Fruit fly (Drosophila melanogaster) Kc167 (cell line): Measurements from ENCODE around the gene CG10237.

Experiments
- Myc ChIP-seq: fragments of >200 bp; optimal IDR thresholded peaks from 2 replicates; lab custom pipeline; 2017; ENCODE audit warnings: missing external identifiers
- Sin3A ChIP-seq: fragments of >200 bp; optimal IDR thresholded peaks from 2 replicates; lab custom pipeline; 2018; ENCODE audit warnings: missing external identifiers
- h ChIP-seq: fragments of >200 bp; optimal IDR thresholded peaks from 3 replicates; lab custom pipeline; 2018; ENCODE audit warnings: missing external identifiers
- insv ChIP-seq: fragments of >200 bp; optimal IDR thresholded peaks from 3 replicates; lab custom pipeline; 2018; ENCODE audit warnings: missing external identifiers
- psq ChIP-seq: fragments of >200 bp; optimal IDR thresholded peaks from 2 replicates; lab custom pipeline; 2017; ENCODE audit warnings: missing external identifiers
- ttk ChIP-seq: sonication (Bioruptor generic); optimal IDR thresholded peaks from 2 replicates; lab custom pipeline; 2017; ENCODE audit warnings: missing external identifiers

Gene CG10237

DNA sequence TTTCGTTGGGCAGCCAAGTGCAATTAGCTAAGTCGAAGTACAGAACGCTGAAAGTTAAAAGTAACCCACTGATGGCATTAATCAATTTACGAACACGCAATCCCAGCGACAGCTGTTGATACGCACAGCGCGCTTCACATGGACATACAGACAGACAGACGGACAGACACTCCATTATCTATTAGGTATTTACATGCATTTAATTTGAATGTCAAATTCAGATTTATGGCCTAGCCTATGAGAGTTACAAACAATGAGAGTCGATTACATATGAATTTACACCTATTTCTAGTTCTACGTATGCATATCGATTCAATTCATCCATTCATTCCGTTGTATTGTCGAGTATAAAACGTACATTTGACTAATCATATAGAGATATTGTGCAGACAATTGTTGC is at the start of gene CG10237:
Gene CG10237 (minus strand): TSS at position 101 of the 400 bp plus-strand sequence.
- no peak for TF ChIP-seq Sin3A (lab: Kevin White, UChicago)
- TF ChIP-seq Myc, result no peak
- TF ChIP-seq psq (lab: Kevin White, UChicago), result no peak
- TF ChIP-seq ttk (lab: Kevin White, UChicago), result no peak
- no peak for TF ChIP-seq h
- TF ChIP-seq insv (lab: Kevin White, UChicago), result no peak

DNA sequence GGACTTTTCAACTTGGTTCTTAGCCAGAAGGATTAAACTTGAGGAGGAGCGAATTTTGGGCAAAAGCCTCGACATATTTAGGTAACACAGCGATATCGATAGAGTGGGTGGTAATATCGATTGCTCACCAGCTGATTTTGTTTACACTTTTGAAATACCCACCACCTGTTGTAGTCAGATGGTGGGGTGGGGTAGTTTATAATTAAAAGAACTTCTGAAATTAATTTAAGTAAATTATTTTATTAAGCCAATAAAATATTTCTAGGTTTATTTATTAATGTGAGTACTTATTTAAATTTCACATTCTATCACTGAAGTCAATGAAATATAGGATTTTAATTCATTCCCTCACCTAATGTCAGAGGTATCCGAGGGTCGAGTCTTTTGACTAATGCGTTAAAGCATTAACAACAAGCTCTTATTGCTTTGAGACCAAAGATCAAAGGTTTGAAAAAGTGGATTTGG is 47.5 kb upstream of the CG10237 start, which contains the start of the genes CG10194 and CG18094:
Gene CG10194 (minus strand): TSS at position 108 of the 465 bp plus-strand sequence.
Gene CG18094 (plus strand): TSS at position 266 of the 465 bp plus-strand sequence.
- no peak for TF ChIP-seq Myc
- TF ChIP-seq ttk (lab: Kevin White, UChicago), result no peak
- TF ChIP-seq psq (lab: Kevin White, UChicago), result no peak
- TF ChIP-seq Sin3A (lab: Kevin White, UChicago), result no peak
- no peak for TF ChIP-seq insv (lab: Kevin White, UChicago)
- no peak for TF ChIP-seq h

DNA sequence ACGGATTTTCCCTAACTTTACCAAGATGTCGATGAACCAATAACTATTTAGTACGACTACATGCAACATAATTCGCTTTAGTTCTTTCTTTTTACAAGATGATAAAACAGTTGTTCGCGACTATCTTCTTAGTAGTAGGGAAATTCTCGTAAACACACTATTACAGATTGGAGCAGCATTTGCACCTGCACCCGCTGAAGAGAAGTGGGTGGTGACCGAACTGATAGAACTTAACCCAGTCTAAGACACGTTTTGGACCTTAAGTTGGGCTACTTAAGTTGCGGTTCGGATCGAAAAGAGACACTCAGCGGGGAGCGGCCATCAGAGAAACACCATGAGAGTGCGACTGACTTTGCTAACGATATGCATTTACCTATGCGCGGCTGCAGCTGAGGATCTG is 44.7 kb upstream of the CG10237 start, which contains the start of gene CG13083:
Gene CG13083 (plus strand): TSS at position 301 of the 400 bp plus-strand sequence.
- TF ChIP-seq psq (lab: Kevin White, UChicago), result no peak
- no peak for TF ChIP-seq Sin3A (lab: Kevin White, UChicago)
- no peak for TF ChIP-seq ttk (lab: Kevin White, UChicago)
- TF ChIP-seq h, result no peak
- TF ChIP-seq insv (lab: Kevin White, UChicago), result no peak
- no peak for TF ChIP-seq Myc

DNA sequence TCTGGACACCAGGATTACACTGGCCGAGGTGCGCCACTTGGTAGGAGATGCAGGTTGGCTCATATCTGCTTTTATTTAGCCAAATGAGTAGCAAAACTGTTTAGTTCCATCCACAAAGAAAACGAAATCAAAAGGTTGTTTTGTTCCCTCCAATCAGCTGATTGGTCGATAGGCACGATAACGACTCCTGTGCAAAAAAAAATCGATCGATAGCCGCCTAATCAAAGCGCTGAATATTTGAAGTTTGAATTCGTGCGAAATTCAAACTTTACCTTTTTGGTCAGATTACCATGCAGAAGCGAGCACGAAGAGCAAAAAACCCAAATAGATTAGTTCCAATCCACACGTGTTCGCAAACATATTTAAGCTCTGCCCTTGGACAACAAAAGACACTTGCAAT is 42.0 kb upstream of the CG10237 start, which contains the start of the genes CG10195 and CG13084:
Gene CG10195 (minus strand): TSS at position 167 of the 400 bp plus-strand sequence.
Gene CG13084 (plus strand): TSS at position 392 of the 400 bp plus-strand sequence.
- no peak for TF ChIP-seq Myc
- no peak for TF ChIP-seq ttk (lab: Kevin White, UChicago)
- TF ChIP-seq Sin3A (lab: Kevin White, UChicago), result no peak
- TF ChIP-seq h, result no peak
- no peak for TF ChIP-seq psq (lab: Kevin White, UChicago)
- no peak for TF ChIP-seq insv (lab: Kevin White, UChicago)

DNA sequence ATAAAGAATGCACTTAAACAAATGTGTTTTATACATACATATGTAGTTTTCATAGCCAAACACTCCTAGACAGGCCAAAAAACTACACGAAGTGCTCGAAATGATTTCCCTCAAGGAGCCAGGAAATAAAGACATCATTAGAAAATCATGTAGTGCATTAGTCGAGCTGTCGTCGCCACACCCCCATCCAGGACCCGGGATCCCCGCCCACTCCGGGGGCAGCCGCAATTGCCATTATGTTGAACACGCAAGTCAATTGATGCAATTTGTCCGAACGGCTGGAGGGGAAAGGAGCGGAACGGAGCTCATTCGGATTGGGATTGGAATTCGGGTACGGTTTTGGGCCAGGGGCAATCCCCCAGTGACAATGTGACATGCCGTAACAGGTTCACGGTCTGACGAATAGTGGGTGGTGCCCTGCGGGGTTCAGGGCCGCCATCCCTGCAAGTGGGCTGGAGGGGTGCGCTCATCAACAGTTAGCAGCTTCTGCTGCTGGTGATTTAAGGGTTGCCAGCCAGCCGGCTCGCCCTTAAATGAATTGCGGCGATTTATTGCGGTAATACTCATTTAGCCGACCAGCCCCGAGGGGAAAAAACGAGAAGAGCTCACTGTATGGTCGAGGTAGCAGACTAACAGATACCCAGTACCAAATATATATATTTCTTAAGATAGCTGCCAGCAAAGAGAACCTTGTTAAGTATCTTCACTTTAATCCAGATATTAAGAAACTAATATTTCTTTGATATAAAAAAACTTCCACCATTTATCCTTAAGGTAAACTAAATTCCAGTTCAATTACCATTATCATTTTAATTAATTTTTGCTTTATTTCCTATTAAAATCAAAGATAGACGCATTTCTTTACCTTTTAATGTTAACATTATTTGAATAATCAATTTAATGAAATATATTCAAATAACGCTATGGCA is 38.1 kb upstream of the CG10237 start:
- TF ChIP-seq ttk (lab: Kevin White, UChicago) (no peak), insv (lab: Kevin White, UChicago) (no peak), Myc (no peak), h (no peak), Sin3A (lab: Kevin White, UChicago) (no peak), psq (lab: Kevin White, UChicago) (no peak)

DNA sequence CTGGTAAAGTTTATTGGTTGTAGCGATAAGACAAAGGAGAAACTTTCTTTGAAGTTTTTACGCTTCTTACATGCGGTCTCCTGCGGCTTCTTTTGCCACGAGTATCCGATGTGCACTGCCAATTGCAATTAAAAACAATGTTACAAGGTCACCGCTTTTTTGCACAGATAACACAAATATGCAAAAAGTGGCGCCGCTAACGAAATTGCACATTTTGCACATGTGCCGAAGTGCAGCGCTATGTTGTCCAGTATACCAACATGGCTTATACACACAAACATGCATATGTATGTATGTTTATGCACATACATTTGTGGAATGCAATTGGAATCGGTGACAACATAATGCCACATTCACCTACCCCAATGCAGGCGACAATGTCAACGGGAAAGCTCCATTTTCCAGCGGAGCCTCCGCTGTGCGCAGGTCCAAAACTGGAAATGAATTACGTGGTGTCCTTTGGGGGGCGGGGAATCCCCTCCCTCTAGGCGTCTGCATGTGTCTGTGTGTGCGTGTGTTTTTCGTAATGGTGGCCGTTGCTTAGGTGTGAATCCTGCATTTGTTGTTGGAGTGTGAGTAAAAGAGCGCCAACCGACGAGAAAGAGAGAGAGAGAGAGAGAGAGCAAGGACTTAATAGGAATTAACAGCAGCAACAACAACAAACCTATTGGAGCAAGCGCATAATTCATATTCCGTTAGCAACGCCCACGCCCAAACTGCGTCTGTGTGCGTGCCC is 36.9 kb upstream of the CG10237 start:
- no peak for TF ChIP-seq h
- no peak for TF ChIP-seq Myc
- TF ChIP-seq Sin3A (lab: Kevin White, UChicago), result no peak
- no peak for TF ChIP-seq psq (lab: Kevin White, UChicago)
- TF ChIP-seq ttk (lab: Kevin White, UChicago), result no peak
- no peak for TF ChIP-seq insv (lab: Kevin White, UChicago)

DNA sequence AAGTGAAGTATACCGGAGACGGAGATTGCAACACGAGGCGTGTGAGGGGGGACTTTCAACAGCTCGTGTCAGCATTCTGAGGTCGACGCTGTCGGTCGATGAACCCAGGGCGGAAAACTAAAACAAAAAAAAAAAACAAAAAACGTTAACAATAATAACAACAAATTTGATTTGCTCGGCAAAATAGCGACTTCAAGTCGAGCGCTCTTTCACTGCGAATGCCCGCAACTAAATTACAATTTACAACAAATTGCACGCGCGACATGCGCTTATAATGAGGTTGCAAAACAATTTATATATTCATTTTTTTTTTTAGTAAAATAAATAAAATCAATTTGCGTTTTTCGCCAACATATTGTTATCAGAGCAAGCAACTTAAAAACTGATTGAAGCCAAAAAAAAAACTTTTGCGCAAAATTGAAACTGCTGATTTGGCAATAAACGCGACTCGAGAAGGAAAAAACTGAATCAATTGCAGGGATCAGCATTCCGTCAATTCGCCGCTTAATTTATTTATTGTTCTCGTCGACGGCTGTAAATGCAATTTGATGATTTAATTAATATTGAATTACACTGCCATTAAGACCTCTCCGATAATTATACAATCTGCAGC is 31.0 kb upstream of the CG10237 start:
- TF ChIP-seq Myc (no peak), ttk (lab: Kevin White, UChicago) (no peak), h (no peak), Sin3A (lab: Kevin White, UChicago) (no peak), psq (lab: Kevin White, UChicago) (no peak), insv (lab: Kevin White, UChicago) (no peak)

DNA sequence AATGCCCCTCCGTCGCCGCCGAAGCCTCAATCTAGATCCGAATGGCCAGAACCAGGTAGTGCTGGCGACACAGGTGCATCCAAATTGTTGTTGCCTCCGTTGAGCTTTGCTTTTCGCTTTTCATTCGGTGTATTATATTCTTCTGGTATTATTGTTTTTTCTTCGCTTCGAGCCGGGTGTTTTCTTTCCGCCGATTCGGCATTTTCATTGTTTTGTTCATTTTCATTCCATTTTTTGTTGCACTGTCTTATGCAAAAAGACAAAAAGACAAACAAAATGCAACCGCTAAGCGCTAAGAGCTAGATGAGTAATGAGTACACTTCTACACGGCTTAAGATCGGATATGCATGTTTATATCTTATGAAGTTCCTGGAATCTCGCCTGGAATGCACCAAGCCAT is 29.7 kb upstream of the CG10237 start:
- TF ChIP-seq Sin3A (lab: Kevin White, UChicago) (no peak), psq (lab: Kevin White, UChicago) (no peak), insv (lab: Kevin White, UChicago) (no peak), ttk (lab: Kevin White, UChicago) (no peak), Myc (no peak), h (no peak)

DNA sequence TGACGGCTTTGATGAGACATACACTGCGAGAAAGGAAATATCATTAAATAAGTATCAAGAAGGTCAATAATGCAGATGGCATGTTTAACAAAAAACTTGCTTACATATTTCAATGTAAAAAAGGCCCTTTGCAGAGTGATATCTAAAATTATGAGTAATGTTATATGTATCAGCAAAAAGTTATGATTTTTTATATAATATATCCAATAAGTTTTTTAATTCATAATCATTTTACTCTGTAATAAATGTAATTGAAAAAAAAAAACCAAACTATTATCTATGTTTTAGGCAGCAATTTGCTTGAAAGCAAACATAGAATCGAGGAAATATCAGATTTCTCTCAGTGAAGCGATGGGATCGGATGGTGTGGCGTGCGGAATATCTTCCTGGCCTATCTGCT is 27.2 kb upstream of the CG10237 start:
- no peak for TF ChIP-seq psq (lab: Kevin White, UChicago)
- TF ChIP-seq Myc, result no peak
- TF ChIP-seq h, result no peak
- no peak for TF ChIP-seq insv (lab: Kevin White, UChicago)
- no peak for TF ChIP-seq ttk (lab: Kevin White, UChicago)
- TF ChIP-seq Sin3A (lab: Kevin White, UChicago), result no peak

DNA sequence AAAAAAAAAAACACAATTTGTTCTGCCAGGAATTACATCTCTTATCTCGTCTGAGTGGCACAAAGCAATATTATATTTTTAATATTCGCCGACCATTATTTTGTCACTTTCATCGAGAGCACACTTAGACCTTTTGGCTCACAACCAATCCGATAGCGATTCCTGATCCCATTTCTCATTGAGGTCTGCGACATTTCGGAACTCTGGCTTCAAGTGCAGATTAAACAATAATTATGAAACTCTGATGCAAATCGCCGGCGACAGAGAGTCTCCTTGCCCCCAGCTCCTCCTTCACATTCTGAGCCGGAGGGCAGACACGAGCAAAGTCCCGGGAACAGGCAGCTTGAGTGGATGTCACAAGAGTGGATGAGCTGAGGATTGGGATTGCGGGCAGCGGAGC is 26.6 kb upstream of the CG10237 start:
- TF ChIP-seq insv (lab: Kevin White, UChicago), result no peak
- TF ChIP-seq ttk (lab: Kevin White, UChicago), result no peak
- TF ChIP-seq Sin3A (lab: Kevin White, UChicago), result no peak
- no peak for TF ChIP-seq psq (lab: Kevin White, UChicago)
- no peak for TF ChIP-seq Myc

DNA sequence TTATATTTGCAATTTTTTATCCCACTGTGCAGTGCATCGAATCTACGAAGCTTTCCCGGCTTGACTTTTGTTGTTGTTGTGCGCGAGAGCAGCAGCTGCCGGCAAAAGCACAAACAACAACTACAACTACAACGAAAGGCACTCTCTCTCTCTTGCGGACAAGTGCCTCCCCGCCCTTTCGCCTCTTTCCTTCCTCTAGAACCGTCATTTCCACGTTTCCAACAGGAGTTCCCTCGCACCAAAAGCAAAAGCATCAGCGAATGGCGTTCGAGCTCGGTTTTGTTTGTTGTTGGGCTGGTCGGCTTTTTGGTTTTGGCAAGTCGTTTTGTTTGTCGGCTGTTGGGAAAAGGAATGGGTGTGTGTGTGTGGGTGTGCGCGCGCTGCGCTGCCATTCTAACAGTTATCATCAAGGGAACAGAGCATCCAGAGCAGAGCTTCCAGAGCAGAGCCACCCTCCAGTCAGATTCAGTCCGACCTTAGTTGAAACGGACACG is 21.3 kb upstream of the CG10237 start, which contains the start of gene tj:
Gene tj (plus strand): TSS at position 444 of the 494 bp plus-strand sequence.
- TF ChIP-seq h (no peak), insv (lab: Kevin White, UChicago) (no peak), ttk (lab: Kevin White, UChicago) (no peak), Myc (no peak), Sin3A (lab: Kevin White, UChicago) (no peak), psq (lab: Kevin White, UChicago) (no peak)
